Worm (Caenorhabditis elegans) whole organism, L1 larva: ENCODE data around the gene C08E3.14.

Experiments
- aly-2 ChIP-seq: fragments of 150-350 bp; optimal IDR thresholded peaks from 2 replicates; lab custom pipeline; 2014; ENCODE audit warnings: missing biosample characterization, missing genetic modification characterization
- ama-1 ChIP-seq: fragments of 150-350 bp; optimal IDR thresholded peaks from 2 replicates; lab custom pipeline; 2014
- efl-1 ChIP-seq, 4 experiments: fragments of 150-350 bp; optimal IDR thresholded peaks in 3 of 4; peaks in 1 of 4; 1 replicate in 1 of 4; 2 replicates in 3 of 4; lab custom pipeline; 2014; ENCODE audit warnings: missing biosample characterization in 2 of 4, missing genetic modification characterization in 2 of 4, missing genetic modification reagents in 2 of 4
- fkh-10 ChIP-seq: sonication (generic microtip); optimal IDR thresholded peaks from 2 replicates; lab custom pipeline; 2017; ENCODE audit warnings: missing biosample characterization, missing genetic modification reagents, missing genetic modification characterization
- lin-39 ChIP-seq: fragments of 150-350 bp; optimal IDR thresholded peaks from 2 replicates; lab custom pipeline; 2014; ENCODE audit warnings: missing biosample characterization, missing genetic modification reagents, missing genetic modification characterization
- lsy-2 ChIP-seq, 2 experiments: fragments of 150-350 bp; optimal IDR thresholded peaks; 2 replicates each; lab custom pipeline; 2014; ENCODE audit warnings: missing biosample characterization in 2 of 2, missing genetic modification characterization in 2 of 2
- mdl-1 ChIP-seq, 2 experiments: fragments of 150-350 bp; optimal IDR thresholded peaks; 2 replicates each; lab custom pipeline; 2014 to 2017; ENCODE audit warnings: missing biosample characterization in 2 of 2, missing genetic modification characterization in 2 of 2, inconsistent platforms in 1 of 2
- ztf-4 ChIP-seq: fragments of 150-350 bp; optimal IDR thresholded peaks from 2 replicates; lab custom pipeline; 2014; ENCODE audit warnings: missing biosample characterization, missing genetic modification characterization

ce11 chrII:1613972-1614371, 11.8 kb upstream of the C08E3.14 start, which contains the start of gene fbxa-164:
- TF ChIP-seq ama-1 (lab: Kevin White, UChicago), result no peak
- no peak for TF ChIP-seq aly-2 (tag; lab: Kevin White, UChicago)
- TF ChIP-seq lin-39 (tag; lab: Kevin White, UChicago), result no peak
- no peak for TF ChIP-seq efl-1 (optimal IDR thresholded peaks at IDR 0.05; lab: Kevin White, UChicago)
- no peak for TF ChIP-seq efl-1 (GFP tag; optimal IDR thresholded peaks at IDR 0.05 in 1 of 2; lab: Kevin White, UChicago)
- no peak for TF ChIP-seq lsy-2 (tag; optimal IDR thresholded peaks at IDR 0.05; lab: Kevin White, UChicago)
- no peak for TF ChIP-seq fkh-10
- TF ChIP-seq ztf-4 (tag; lab: Kevin White, UChicago), result no peak
- TF ChIP-seq mdl-1 (tag; optimal IDR thresholded peaks at IDR 0.05; lab: Kevin White, UChicago), result no peak
